Fruit fly (Drosophila melanogaster) Kc167 (cell line): ENCODE results near the gene CG14777.

Experiments used
- Sin3A ChIP-seq: fragments of >200 bp; optimal IDR thresholded peaks from 2 replicates; lab custom pipeline; 2018; ENCODE audit warnings: missing external identifiers
- h ChIP-seq: fragments of >200 bp; optimal IDR thresholded peaks from 3 replicates; lab custom pipeline; 2018; ENCODE audit warnings: missing external identifiers
- psq ChIP-seq: fragments of >200 bp; optimal IDR thresholded peaks from 2 replicates; lab custom pipeline; 2017; ENCODE audit warnings: missing external identifiers
- ttk ChIP-seq: sonication (Bioruptor generic); optimal IDR thresholded peaks from 2 replicates; lab custom pipeline; 2017; ENCODE audit warnings: missing external identifiers

- TF ChIP-seq psq (no peak), Sin3A (lab: Kevin White, UChicago) (no peak), ttk (no peak), h (lab: Kevin White, UChicago) (no peak)
These were observed 4.6 kb downstream of the CG14777 start, which contains the start of gene pck for dm6 chrX:1470562-1470961.
